Fruit fly (Drosophila melanogaster) whole organism, prepupa: Measurements from ENCODE around the gene CG14362.
A peak's percentile ranks its signal among the peaks of the same experiment; 100 is the strongest.

Experiments
- CG10631 ChIP-seq: fragments of 200-800 bp; sonication (Bioruptor generic); optimal IDR thresholded peaks from 2 replicates; lab custom pipeline; 2016; ENCODE audit warnings: missing biosample characterization, missing genetic modification characterization
- CG10669 ChIP-seq: fragments of 200-800 bp; sonication (Bioruptor generic); optimal IDR thresholded peaks from 3 replicates; lab custom pipeline; 2018; ENCODE audit warnings: missing biosample characterization, mild to moderate bottlenecking, missing genetic modification characterization, moderate library complexity
- CG11902 ChIP-seq: fragments of 200-800 bp; sonication (Bioruptor generic); optimal IDR thresholded peaks from 3 replicates; lab custom pipeline; 2016; ENCODE audit warnings: missing biosample characterization, missing genetic modification characterization
- CG15336 ChIP-seq: fragments of 200-800 bp; sonication (Bioruptor generic); IDR thresholded peaks from 2 replicates; pipeline ENCODE4 v1.3.6; 2022; ENCODE audit warnings: missing biosample characterization, missing genetic modification characterization
- CG1621 ChIP-seq: fragments of 200-800 bp; sonication (Bioruptor generic); optimal IDR thresholded peaks from 3 replicates; lab custom pipeline; 2018; ENCODE audit warnings: missing biosample characterization, mild to moderate bottlenecking, missing genetic modification characterization
- CG16779 ChIP-seq: fragments of 200-800 bp; sonication (Bioruptor generic); optimal IDR thresholded peaks from 3 replicates; lab custom pipeline; 2017; ENCODE audit warnings: missing biosample characterization, mild to moderate bottlenecking, missing genetic modification characterization
- CG31627 ChIP-seq: fragments of 200-800 bp; sonication (Bioruptor generic); optimal IDR thresholded peaks from 3 replicates; lab custom pipeline; 2016; ENCODE audit warnings: missing biosample characterization, missing genetic modification characterization
- CG32006 ChIP-seq: fragments of 200-800 bp; sonication (Bioruptor generic); optimal IDR thresholded peaks from 3 replicates; lab custom pipeline; 2017; ENCODE audit warnings: missing biosample characterization, mild to moderate bottlenecking, missing genetic modification characterization
- CG3919 ChIP-seq: fragments of 200-800 bp; sonication (Bioruptor generic); optimal IDR thresholded peaks from 3 replicates; lab custom pipeline; 2016; ENCODE audit warnings: missing biosample characterization, missing genetic modification characterization
- CG6163 ChIP-seq: fragments of 200-800 bp; sonication (Bioruptor generic); IDR thresholded peaks from 3 replicates; pipeline ENCODE4 v1.3.6; 2022; ENCODE audit warnings: missing biosample characterization, missing genetic modification characterization
- CG6276 ChIP-seq: fragments of 200-800 bp; sonication (Bioruptor generic); optimal IDR thresholded peaks from 2 replicates; lab custom pipeline; 2017; ENCODE audit warnings: missing biosample characterization, mild to moderate bottlenecking, missing genetic modification characterization
- CG6854 ChIP-seq: fragments of 200-800 bp; sonication (Bioruptor generic); optimal IDR thresholded peaks from 2 replicates; lab custom pipeline; 2017; ENCODE audit warnings: missing biosample characterization, mild to moderate bottlenecking, missing genetic modification characterization
- CG7368 ChIP-seq: fragments of 200-800 bp; sonication (Bioruptor generic); optimal IDR thresholded peaks from 3 replicates; lab custom pipeline; 2016; ENCODE audit warnings: missing biosample characterization, missing genetic modification characterization
- CG8119 ChIP-seq: fragments of 200-800 bp; sonication (Bioruptor generic); IDR thresholded peaks from 3 replicates; pipeline ENCODE4 v1.3.6; 2022; ENCODE audit warnings: missing biosample characterization, missing genetic modification characterization
- CG8319 ChIP-seq: fragments of 200-800 bp; sonication (Bioruptor generic); optimal IDR thresholded peaks from 3 replicates; lab custom pipeline; 2016; ENCODE audit warnings: missing biosample characterization, missing genetic modification characterization
- CG8632 ChIP-seq: fragments of 200-800 bp; sonication (Bioruptor generic); optimal IDR thresholded peaks from 3 replicates; lab custom pipeline; 2016; ENCODE audit warnings: missing biosample characterization, missing genetic modification characterization
- CG9139 ChIP-seq: fragments of 200-800 bp; sonication (Bioruptor generic); optimal IDR thresholded peaks from 3 replicates; lab custom pipeline; 2017; ENCODE audit warnings: missing biosample characterization, mild to moderate bottlenecking, missing genetic modification characterization
- Eip75B ChIP-seq: fragments of 200-800 bp; sonication (Bioruptor generic); optimal IDR thresholded peaks from 3 replicates; lab custom pipeline; 2016; ENCODE audit warnings: missing biosample characterization, missing genetic modification characterization
- Eip78C ChIP-seq: fragments of 200-800 bp; sonication (Bioruptor generic); peaks from one replicate; lab custom pipeline; 2016; ENCODE audit warnings: missing biosample characterization, missing genetic modification characterization
- Gug ChIP-seq: fragments of 200-800 bp; sonication (Bioruptor generic); IDR thresholded peaks from 2 replicates; pipeline ENCODE4 v1.3.6; 2022; ENCODE audit warnings: missing biosample characterization, missing genetic modification characterization
- Hr38 ChIP-seq: sonication (Bioruptor generic); optimal IDR thresholded peaks from 2 replicates; lab custom pipeline; 2016; ENCODE audit warnings: missing biosample characterization, missing genetic modification characterization
- Hr39 ChIP-seq: fragments of 200-800 bp; sonication (Bioruptor generic); optimal IDR thresholded peaks from 2 replicates; lab custom pipeline; 2016; ENCODE audit warnings: missing biosample characterization, missing genetic modification characterization
- Hr4 ChIP-seq: fragments of 200-800 bp; sonication (Bioruptor generic); optimal IDR thresholded peaks from 3 replicates; lab custom pipeline; 2016; ENCODE audit warnings: missing biosample characterization, missing genetic modification characterization
- Lpt ChIP-seq: fragments of 200-800 bp; sonication (Bioruptor generic); optimal IDR thresholded peaks from 3 replicates; lab custom pipeline; 2016; ENCODE audit warnings: missing biosample characterization, missing genetic modification characterization
- Met ChIP-seq: fragments of 200-800 bp; sonication (Bioruptor generic); optimal IDR thresholded peaks from 3 replicates; lab custom pipeline; 2016; ENCODE audit warnings: missing biosample characterization, missing genetic modification characterization
- OdsH ChIP-seq: fragments of 200-800 bp; sonication (Bioruptor generic); optimal IDR thresholded peaks from 3 replicates; lab custom pipeline; 2016; ENCODE audit warnings: missing biosample characterization, missing genetic modification characterization
- Smox ChIP-seq: fragments of 200-800 bp; sonication (Bioruptor generic); optimal IDR thresholded peaks from 3 replicates; lab custom pipeline; 2016; ENCODE audit warnings: missing biosample characterization, missing genetic modification characterization
- Sox102F ChIP-seq: fragments of 200-800 bp; sonication (Bioruptor generic); optimal IDR thresholded peaks from 2 replicates; lab custom pipeline; 2016; ENCODE audit warnings: missing biosample characterization, mild to moderate bottlenecking, missing genetic modification characterization
- Sox15 ChIP-seq: fragments of 200-800 bp; sonication (Bioruptor generic); optimal IDR thresholded peaks from 3 replicates; lab custom pipeline; 2016; ENCODE audit warnings: missing biosample characterization, missing genetic modification characterization
- achi ChIP-seq: fragments of 200-800 bp; sonication (Bioruptor generic); optimal IDR thresholded peaks from 3 replicates; lab custom pipeline; 2016; ENCODE audit warnings: missing biosample characterization, missing genetic modification characterization
- acj6 ChIP-seq: fragments of 200-800 bp; sonication (Bioruptor generic); optimal IDR thresholded peaks from 3 replicates; lab custom pipeline; 2016; ENCODE audit warnings: missing biosample characterization, missing genetic modification characterization
- cyc ChIP-seq: fragments of 200-800 bp; sonication (Bioruptor generic); optimal IDR thresholded peaks from 3 replicates; lab custom pipeline; 2016; ENCODE audit warnings: missing biosample characterization, missing genetic modification characterization
- dac ChIP-seq: fragments of 200-800 bp; sonication (Bioruptor generic); optimal IDR thresholded peaks from 2 replicates; lab custom pipeline; 2017; ENCODE audit warnings: missing biosample characterization, mild to moderate bottlenecking, missing genetic modification characterization
- eg ChIP-seq: fragments of 200-800 bp; sonication (Bioruptor generic); IDR thresholded peaks from 3 replicates; pipeline ENCODE4 v1.3.6; 2022; ENCODE audit warnings: missing biosample characterization, missing genetic modification characterization
- esn ChIP-seq: fragments of 200-800 bp; sonication (Bioruptor generic); optimal IDR thresholded peaks from 2 replicates; lab custom pipeline; 2016; ENCODE audit warnings: missing biosample characterization, mild to moderate bottlenecking, missing genetic modification characterization, moderate library complexity
- fd85E ChIP-seq: fragments of 200-800 bp; sonication (Bioruptor generic); optimal IDR thresholded peaks from 3 replicates; lab custom pipeline; 2016; ENCODE audit warnings: missing biosample characterization, missing genetic modification characterization
- fkh ChIP-seq: fragments of 200-800 bp; sonication (Bioruptor generic); optimal IDR thresholded peaks from 3 replicates; lab custom pipeline; 2017; ENCODE audit warnings: missing biosample characterization, mild to moderate bottlenecking, missing genetic modification characterization, moderate library complexity
- lz ChIP-seq: fragments of 200-800 bp; sonication (Bioruptor generic); optimal IDR thresholded peaks from 3 replicates; lab custom pipeline; 2016; ENCODE audit warnings: missing biosample characterization, missing genetic modification characterization
- net ChIP-seq: fragments of 200-800 bp; sonication (Bioruptor generic); optimal IDR thresholded peaks from 3 replicates; lab custom pipeline; 2016; ENCODE audit warnings: missing biosample characterization, missing genetic modification characterization
- pdm3 ChIP-seq: fragments of 200-800 bp; sonication (Bioruptor generic); optimal IDR thresholded peaks from 3 replicates; lab custom pipeline; 2016; ENCODE audit warnings: missing biosample characterization, missing genetic modification characterization
- salr ChIP-seq, 2 experiments: fragments of 200-800 bp; sonication (Bioruptor generic); optimal IDR thresholded peaks; 3 replicates each; lab custom pipeline; 2016 to 2018; ENCODE audit warnings: missing biosample characterization in 2 of 2, missing genetic modification characterization in 2 of 2, mild to moderate bottlenecking in 1 of 2
- spab ChIP-seq: fragments of 200-800 bp; sonication (Bioruptor generic); optimal IDR thresholded peaks from 2 replicates; lab custom pipeline; 2017; ENCODE audit warnings: missing biosample characterization, mild to moderate bottlenecking, missing genetic modification characterization, missing genetic modification reagents
- ss ChIP-seq, 2 experiments: fragments of 200-800 bp; sonication (Bioruptor generic); optimal IDR thresholded peaks; 2 replicates in 1 of 2; 3 replicates in 1 of 2; lab custom pipeline; 2017 to 2018; ENCODE audit warnings: mild to moderate bottlenecking in 2 of 2, missing biosample characterization in 2 of 2, missing genetic modification characterization in 2 of 2, moderate library complexity in 1 of 2
- svp ChIP-seq: fragments of 200-800 bp; sonication (Bioruptor generic); peaks from one replicate; lab custom pipeline; 2016; ENCODE audit warnings: missing biosample characterization, missing genetic modification characterization
- topi ChIP-seq: fragments of 200-800 bp; sonication (Bioruptor generic); optimal IDR thresholded peaks from 3 replicates; lab custom pipeline; 2016; ENCODE audit warnings: missing biosample characterization, missing genetic modification characterization
- vri ChIP-seq: fragments of 200-800 bp; sonication (Bioruptor generic); optimal IDR thresholded peaks from 3 replicates; lab custom pipeline; 2016; ENCODE audit warnings: missing biosample characterization, mild to moderate bottlenecking, missing genetic modification characterization

Gene CG14362

DNA sequence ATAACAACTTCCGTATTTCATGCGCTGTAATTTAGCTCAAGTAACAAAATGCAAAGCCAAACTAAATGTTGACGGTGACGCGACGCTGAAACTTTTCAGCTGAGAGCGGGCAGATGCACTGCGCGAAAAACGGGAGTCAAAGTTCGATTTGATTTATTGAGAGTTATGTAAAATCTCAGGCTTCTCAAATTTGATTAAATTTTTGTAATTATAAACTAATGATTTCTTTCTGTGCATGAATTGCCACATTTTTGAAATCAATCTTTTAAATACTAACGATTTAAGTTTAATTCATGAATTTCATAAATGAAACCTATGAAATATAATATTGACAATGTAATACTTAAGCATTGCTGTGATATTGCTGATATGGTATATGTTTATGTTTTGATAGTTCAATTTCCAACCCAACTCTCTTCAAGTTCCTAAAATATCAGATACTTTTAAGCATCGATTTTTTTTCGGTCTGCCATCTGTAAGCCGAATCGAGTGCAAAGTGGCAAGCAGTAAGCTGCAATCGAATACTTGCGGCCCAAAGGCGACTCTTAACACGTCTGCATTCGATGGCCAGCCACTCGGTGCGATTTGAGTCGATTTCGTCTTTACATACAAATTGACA, 32.5 kb downstream of the CG14362 start:
- TF ChIP-seq CG8632 (GFP tag; lab: Kevin White, UChicago): peak; percentile 5
- no peak for TF ChIP-seq CG10631
- no peak for TF ChIP-seq CG6854 (GFP tag; lab: Kevin White, UChicago)
- no peak for TF ChIP-seq CG3919 (GFP tag; lab: Kevin White, UChicago)
- no peak for TF ChIP-seq vri (GFP tag; lab: Kevin White, UChicago)
- TF ChIP-seq net (GFP tag; lab: Kevin White, UChicago): peak; percentile 6
- no peak for TF ChIP-seq Eip75B (GFP tag; lab: Kevin White, UChicago)
- TF ChIP-seq Met (GFP tag; lab: Kevin White, UChicago): peak; percentile 54
- peak; percentile 40 for TF ChIP-seq Smox
- TF ChIP-seq CG15336 (GFP tag; lab: Robert Waterston, UW): peak; percentile 45; the same call in 1 of the 2 replicates
- peak; percentile 45 for TF ChIP-seq Sox102F (GFP tag; lab: Kevin White, UChicago)
- no peak for TF ChIP-seq CG8319 (GFP tag; lab: Kevin White, UChicago)
- peak in 1 of 2 experiments; percentile 3 for TF ChIP-seq salr (GFP tag; optimal IDR thresholded peaks at IDR 0.05; lab: Kevin White, UChicago)
- no peak for TF ChIP-seq Hr38 (GFP tag; lab: Kevin White, UChicago)
- no peak for TF ChIP-seq Gug (GFP tag; lab: Robert Waterston, UW)
- TF ChIP-seq lz (GFP tag; lab: Kevin White, UChicago): no peak
- no peak for TF ChIP-seq ss (GFP tag; optimal IDR thresholded peaks at IDR 0.05; lab: Kevin White, UChicago)
- no peak for TF ChIP-seq CG9139 (GFP tag; lab: Kevin White, UChicago)
- TF ChIP-seq topi (GFP tag; lab: Kevin White, UChicago): peak; percentile 36
- no peak for TF ChIP-seq dac (GFP tag; lab: Kevin White, UChicago)
- peak; percentile 79 for TF ChIP-seq svp (GFP tag; lab: Kevin White, UChicago)
- no peak for TF ChIP-seq spab (GFP tag; lab: Kevin White, UChicago)
- TF ChIP-seq CG16779 (tag; lab: Kevin White, UChicago): no peak
- TF ChIP-seq Eip78C (GFP tag; lab: Kevin White, UChicago): peak; percentile 85
- no peak for TF ChIP-seq eg
- TF ChIP-seq CG6163 (GFP tag; lab: Robert Waterston, UW): 0 out of 3 replicates have a peak, but pooled peaks have one; percentile 17
- no peak for TF ChIP-seq fd85E (GFP tag; lab: Kevin White, UChicago)
- TF ChIP-seq cyc: peak; percentile 4
- TF ChIP-seq OdsH (GFP tag; lab: Kevin White, UChicago): peak; percentile 40
- TF ChIP-seq CG8119: no peak; the same call in 2 of the 3 replicates
- TF ChIP-seq CG31627 (GFP tag; lab: Kevin White, UChicago): peak; percentile 48
- no peak for TF ChIP-seq CG6276 (GFP tag; lab: Kevin White, UChicago)
- TF ChIP-seq CG10669: no peak
- peak; percentile 40 for TF ChIP-seq pdm3
- peak; percentile 12 for TF ChIP-seq achi (GFP tag; lab: Kevin White, UChicago)
- no peak for TF ChIP-seq CG11902 (GFP tag; lab: Kevin White, UChicago)
- TF ChIP-seq Hr39 (GFP tag; lab: Kevin White, UChicago): peak; percentile 33
- no peak for TF ChIP-seq CG1621 (tag; lab: Kevin White, UChicago)
- peak; percentile 55 for TF ChIP-seq Hr4 (GFP tag; lab: Kevin White, UChicago)
- TF ChIP-seq acj6: peak; percentile 36
- peak; percentile 60 for TF ChIP-seq CG32006 (GFP tag; lab: Kevin White, UChicago)
- TF ChIP-seq esn: peak; percentile 42
- TF ChIP-seq, all 60 proteins: peak for 21

DNA sequence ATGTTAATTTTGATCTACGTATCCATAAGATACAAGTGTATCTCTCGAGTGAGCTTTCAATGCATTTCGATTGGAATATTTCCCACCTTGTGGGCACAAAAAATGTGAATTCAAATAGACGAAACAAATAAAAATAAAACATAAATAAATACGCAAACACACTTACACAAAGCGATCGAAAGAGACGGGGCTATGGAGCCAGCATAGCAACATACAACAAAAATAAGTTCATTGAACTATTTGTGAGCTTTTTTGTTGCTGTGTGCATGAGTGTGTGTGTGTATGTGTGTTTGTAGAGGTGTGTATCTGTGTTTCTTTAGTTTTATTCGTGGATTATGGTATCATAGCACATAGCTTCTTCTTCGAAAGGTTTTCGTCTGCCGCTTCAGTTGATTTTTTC, 34.8 kb downstream of the CG14362 start:
- TF ChIP-seq CG7368 (GFP tag; lab: Kevin White, UChicago): no peak
- no peak for TF ChIP-seq CG8319 (GFP tag; lab: Kevin White, UChicago)
- peak; percentile 83 for TF ChIP-seq fkh (GFP tag; lab: Kevin White, UChicago)
- no peak for TF ChIP-seq CG6163 (GFP tag; lab: Robert Waterston, UW)
- no peak for TF ChIP-seq Lpt (GFP tag; lab: Kevin White, UChicago)
- no peak for TF ChIP-seq CG6276 (GFP tag; lab: Kevin White, UChicago)
- no peak for TF ChIP-seq Sox15 (GFP tag; lab: Kevin White, UChicago)
